Fruit fly (Drosophila melanogaster): Measurements from ENCODE around the gene CG31676.

DNA sequence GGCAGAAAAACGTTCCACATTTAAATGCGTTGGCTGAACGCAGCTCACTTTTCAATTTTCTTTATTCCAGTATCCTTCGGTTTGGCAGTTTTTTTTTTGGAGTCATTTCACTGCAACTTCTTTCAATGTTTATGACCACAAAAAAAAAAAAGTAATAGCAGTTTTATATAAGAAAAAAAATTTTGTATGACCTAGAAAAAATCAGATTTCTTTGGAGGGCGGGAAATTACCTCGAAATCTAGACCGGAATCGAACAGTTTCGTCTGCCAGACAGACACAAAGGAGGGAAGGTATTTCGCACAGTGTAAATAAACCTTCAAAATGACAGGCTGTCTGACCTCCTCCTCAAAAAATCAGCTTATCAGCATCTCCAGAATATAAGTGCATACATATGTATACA lies 39.9 kb downstream of the CG31676 start:
- TF ChIP-seq CrebA (GFP tag; optimal IDR thresholded peaks at IDR 0.05; ENCODE audit: borderline replicate concordance), result no peak
- TF ChIP-seq Hr78 (GFP tag; optimal IDR thresholded peaks at IDR 0.05), result no peak
- TF ChIP-seq Dfd (GFP tag; optimal IDR thresholded peaks at IDR 0.05), result no peak
- TF ChIP-seq dl (GFP tag; optimal IDR thresholded peaks at IDR 0.05; ENCODE audit: insufficient read depth in 1 of 2, partially characterized antibody in 2 of 2), result no peak
- peak; percentile 26 for TF ChIP-seq ey (GFP tag; optimal IDR thresholded peaks at IDR 0.05)

Data from whole organism, wandering third instar larva.